Fruit fly (Drosophila melanogaster) whole organism, adult: ENCODE measurements around the gene CG11373.

Source experiments
- CG11617 ChIP-seq: fragments of 200-800 bp; sonication (Bioruptor generic); optimal IDR thresholded peaks from 2 replicates; lab custom pipeline; 2017; ENCODE audit warnings: mild to moderate bottlenecking, missing biosample characterization, missing genetic modification reagents, missing genetic modification characterization
- CG12768 ChIP-seq: fragments of 200-800 bp; sonication (Bioruptor generic); optimal IDR thresholded peaks from 2 replicates; lab custom pipeline; 2017; ENCODE audit warnings: missing biosample characterization, missing genetic modification characterization, mild to moderate bottlenecking, moderate library complexity, missing genetic modification reagents
- CG14711 ChIP-seq: fragments of 200-800 bp; sonication (Bioruptor generic); optimal IDR thresholded peaks from 2 replicates; lab custom pipeline; 2018; ENCODE audit warnings: missing biosample characterization, mild to moderate bottlenecking, missing genetic modification characterization, moderate library complexity
- CG1620 ChIP-seq: fragments of 200-800 bp; sonication (Bioruptor generic); optimal IDR thresholded peaks from 2 replicates; lab custom pipeline; 2016; ENCODE audit warnings: missing biosample characterization, missing genetic modification characterization
- CG33017 ChIP-seq: fragments of 200-800 bp; sonication (Bioruptor generic); optimal IDR thresholded peaks from 2 replicates; lab custom pipeline; 2018; ENCODE audit warnings: missing biosample characterization, mild to moderate bottlenecking, missing genetic modification characterization, moderate library complexity
- CG5204 ChIP-seq: fragments of 200-800 bp; sonication (Bioruptor generic); optimal IDR thresholded peaks from 2 replicates; lab custom pipeline; 2016; ENCODE audit warnings: missing biosample characterization, missing genetic modification characterization
- CG7045 ChIP-seq: fragments of 200-800 bp; sonication (Bioruptor generic); optimal IDR thresholded peaks from 2 replicates; lab custom pipeline; 2017; ENCODE audit warnings: missing biosample characterization, mild to moderate bottlenecking, missing genetic modification characterization
- CG7101 ChIP-seq: fragments of 200-800 bp; sonication (Bioruptor generic); optimal IDR thresholded peaks from 2 replicates; lab custom pipeline; 2018; ENCODE audit warnings: missing biosample characterization, mild to moderate bottlenecking, missing genetic modification characterization, moderate library complexity
- Clk ChIP-seq: fragments of 200-800 bp; sonication (Bioruptor generic); optimal IDR thresholded peaks from 2 replicates; lab custom pipeline; 2017; ENCODE audit warnings: missing biosample characterization, missing genetic modification characterization
- Crg-1 ChIP-seq: fragments of 200-800 bp; sonication (Bioruptor generic); optimal IDR thresholded peaks from 2 replicates; lab custom pipeline; 2016; ENCODE audit warnings: missing biosample characterization, missing genetic modification characterization
- Hr96 ChIP-seq: fragments of 200-800 bp; sonication (Bioruptor generic); optimal IDR thresholded peaks from 2 replicates; lab custom pipeline; 2016; ENCODE audit warnings: missing biosample characterization, missing genetic modification characterization
- Mnt ChIP-seq: fragments of 200-800 bp; sonication (Bioruptor generic); optimal IDR thresholded peaks from 2 replicates; lab custom pipeline; 2016; ENCODE audit warnings: missing biosample characterization, mild to moderate bottlenecking, missing genetic modification characterization
- bab1 ChIP-seq: fragments of 200-800 bp; sonication (Bioruptor generic); optimal IDR thresholded peaks from 3 replicates; lab custom pipeline; 2019; ENCODE audit warnings: missing biosample characterization, mild to moderate bottlenecking, missing genetic modification characterization, moderate library complexity
- cic ChIP-seq: fragments of 200-800 bp; sonication (Bioruptor generic); optimal IDR thresholded peaks from 2 replicates; lab custom pipeline; 2017; ENCODE audit warnings: missing biosample characterization, mild to moderate bottlenecking, missing genetic modification characterization, moderate library complexity
- cnc ChIP-seq, 2 experiments: fragments of >200 bp; optimal IDR thresholded peaks; 2 replicates each; lab custom pipeline; 2017
- kay ChIP-seq: fragments of 200-800 bp; sonication (Bioruptor generic); peaks from one replicate; lab custom pipeline; 2016; ENCODE audit warnings: missing biosample characterization, missing genetic modification characterization, borderline replicate concordance
- ovo ChIP-seq: fragments of 200-800 bp; sonication (Bioruptor generic); optimal IDR thresholded peaks from 2 replicates; lab custom pipeline; 2016; ENCODE audit warnings: missing biosample characterization, missing genetic modification characterization
- pad ChIP-seq: fragments of 200-800 bp; sonication (Bioruptor generic); optimal IDR thresholded peaks from 3 replicates; lab custom pipeline; 2017; ENCODE audit warnings: missing biosample characterization, missing genetic modification characterization, mild to moderate bottlenecking, moderate library complexity, missing genetic modification reagents
- tj ChIP-seq: fragments of 200-800 bp; sonication (Bioruptor generic); optimal IDR thresholded peaks from 3 replicates; lab custom pipeline; 2017; ENCODE audit warnings: missing biosample characterization, mild to moderate bottlenecking, missing genetic modification characterization, moderate library complexity
- toe ChIP-seq: fragments of 200-800 bp; sonication (Bioruptor generic); optimal IDR thresholded peaks from 2 replicates; lab custom pipeline; 2016; ENCODE audit warnings: missing biosample characterization, missing genetic modification characterization

The CG11373 gene

DNA sequence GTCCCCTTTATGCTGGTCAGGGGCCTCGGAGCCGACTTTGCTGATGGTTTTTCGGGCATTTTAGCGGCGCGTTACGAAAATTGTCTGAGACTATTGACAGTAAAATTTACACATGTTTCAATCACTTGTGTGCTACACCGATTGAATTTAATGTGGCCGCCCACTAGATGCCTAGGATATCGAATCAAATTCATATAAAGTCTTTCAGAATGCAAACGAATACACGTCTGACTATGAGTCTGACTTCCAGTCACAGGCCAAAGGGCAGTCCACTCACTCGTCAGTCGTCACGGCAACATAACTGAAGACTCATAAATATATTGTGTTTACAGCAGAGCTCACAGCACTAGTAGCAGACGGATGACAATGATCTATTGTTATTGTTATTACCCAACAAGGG, at the start of gene CG11373:
Gene CG11373, minus strand, starts transcription at position 101 of the 400 bp plus-strand sequence.
- TF ChIP-seq cnc (optimal IDR thresholded peaks at IDR 0.05; lab: Kevin White, UChicago) (no peak), CG33017 (no peak), bab1 (no peak), CG11617 (GFP tag; lab: Kevin White, UChicago) (no peak), CG12768 (no peak), toe (no peak), cic (GFP tag; lab: Kevin White, UChicago) (no peak), ovo (GFP tag; lab: Kevin White, UChicago) (no peak), pad (GFP tag; lab: Kevin White, UChicago) (no peak)

DNA sequence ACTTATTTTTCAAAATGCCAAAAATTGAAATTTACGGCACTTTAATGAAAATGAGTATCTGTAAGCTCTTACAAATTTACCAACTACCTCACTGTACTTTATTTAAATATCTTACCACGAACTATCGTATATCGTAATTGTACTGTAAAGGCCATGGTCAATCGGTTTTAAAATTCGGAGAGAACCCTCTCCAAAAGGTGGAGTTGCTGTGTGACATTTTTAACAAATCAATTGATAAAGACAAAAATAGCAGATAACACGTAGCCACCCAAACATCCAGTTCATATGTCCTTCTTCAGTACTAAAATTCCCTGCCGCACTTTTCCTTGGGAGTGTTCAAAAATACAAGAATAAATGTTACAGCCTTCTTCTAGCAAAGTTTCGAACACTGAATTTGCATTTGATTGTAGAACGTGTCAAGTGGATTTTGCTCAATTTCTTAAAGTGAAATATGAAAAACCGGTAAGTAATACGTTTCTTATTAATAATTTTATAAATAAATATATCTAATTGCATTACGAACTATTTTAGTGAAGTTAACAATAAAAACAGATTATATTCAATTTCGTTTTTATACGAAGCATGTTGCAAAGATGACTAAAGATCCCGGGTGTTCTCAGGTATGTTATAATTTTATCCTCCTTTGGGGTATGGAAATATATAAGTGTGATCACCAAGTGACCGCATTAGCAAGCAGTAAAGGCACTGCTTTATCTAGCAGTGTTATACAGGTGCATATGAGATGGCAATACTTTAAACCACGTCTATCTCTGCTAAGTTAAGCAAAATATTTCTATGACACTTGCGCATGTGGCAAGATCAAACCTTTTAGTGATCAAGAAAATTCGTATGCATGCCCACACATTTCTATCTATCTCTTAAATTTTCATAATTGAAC, 49.0 kb upstream of the CG11373 start:
- TF ChIP-seq CG11617 (GFP tag; lab: Kevin White, UChicago) (no peak), CG1620 (no peak), CG5204 (GFP tag; lab: Kevin White, UChicago) (no peak), Mnt (no peak), CG33017 (no peak), cnc (optimal IDR thresholded peaks at IDR 0.05; lab: Kevin White, UChicago) (no peak), CG12768 (no peak), bab1 (no peak), toe (no peak), ovo (GFP tag; lab: Kevin White, UChicago) (no peak), Clk (GFP tag; lab: Kevin White, UChicago) (no peak), CG7045 (GFP tag; lab: Kevin White, UChicago) (no peak), CG7101 (tag; lab: Kevin White, UChicago) (no peak), cic (GFP tag; lab: Kevin White, UChicago) (no peak)

DNA sequence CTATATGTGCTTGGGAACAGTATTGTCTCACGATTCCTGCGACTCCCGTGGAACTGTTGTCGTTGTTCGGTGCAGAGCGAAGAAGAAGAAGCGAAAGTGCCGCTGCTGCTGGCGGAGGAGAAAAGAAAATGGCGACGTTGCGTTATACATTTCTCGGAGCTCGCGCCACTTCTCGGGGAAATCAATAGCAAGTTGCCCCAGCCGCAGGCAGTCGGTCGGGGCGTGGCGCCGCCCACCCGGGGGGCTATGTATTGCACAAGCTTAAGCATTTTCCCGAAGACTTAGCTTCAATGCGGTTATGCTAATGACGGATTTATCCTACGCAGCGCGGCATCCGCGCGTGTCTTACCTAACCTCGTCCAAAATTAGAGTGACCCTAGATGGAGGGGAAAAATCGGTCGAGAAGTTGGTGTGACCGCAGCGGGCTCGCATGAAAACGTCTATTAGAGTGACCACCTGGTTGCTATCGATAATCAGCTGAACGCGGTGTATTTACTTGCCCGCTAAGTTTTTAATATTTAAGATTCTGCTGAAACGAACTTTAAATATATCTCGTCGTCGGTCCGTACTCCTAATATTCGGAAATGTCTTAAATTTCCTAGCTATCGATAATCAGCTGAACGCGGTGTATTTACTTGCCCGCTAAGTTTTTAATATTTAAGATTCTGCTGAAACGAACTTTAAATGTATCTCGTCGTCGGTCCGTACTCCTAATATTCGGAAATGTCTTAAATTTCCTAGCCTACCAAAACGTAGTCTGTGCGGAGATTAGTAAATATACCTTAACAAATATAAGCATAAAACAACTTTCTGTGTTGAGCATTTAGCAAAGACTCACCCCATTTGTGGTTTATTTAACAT, 47.6 kb upstream of the CG11373 start, which contains the start of gene Rm62:
Gene Rm62, minus strand, starts transcription at position 378 of the 861 bp plus-strand sequence.
- TF ChIP-seq CG1620 (no peak), tj (peak; percentile 9), cic (GFP tag; lab: Kevin White, UChicago) (no peak), Mnt (no peak), cnc (optimal IDR thresholded peaks at IDR 0.05; lab: Kevin White, UChicago) (no peak), Hr96 (GFP tag; lab: Kevin White, UChicago) (no peak), CG7045 (GFP tag; lab: Kevin White, UChicago) (no peak), Crg-1 (GFP tag; lab: Kevin White, UChicago) (no peak), CG33017 (no peak), CG14711 (no peak), toe (no peak), CG12768 (no peak), CG7101 (tag; lab: Kevin White, UChicago) (peak; percentile 39), Clk (GFP tag; lab: Kevin White, UChicago) (no peak), CG11617 (GFP tag; lab: Kevin White, UChicago) (peak; percentile 8), CG5204 (GFP tag; lab: Kevin White, UChicago) (no peak), bab1 (peak; percentile 45), ovo (GFP tag; lab: Kevin White, UChicago) (no peak), kay (GFP tag; lab: Kevin White, UChicago) (no peak), pad (GFP tag; lab: Kevin White, UChicago) (peak; percentile 97)

DNA sequence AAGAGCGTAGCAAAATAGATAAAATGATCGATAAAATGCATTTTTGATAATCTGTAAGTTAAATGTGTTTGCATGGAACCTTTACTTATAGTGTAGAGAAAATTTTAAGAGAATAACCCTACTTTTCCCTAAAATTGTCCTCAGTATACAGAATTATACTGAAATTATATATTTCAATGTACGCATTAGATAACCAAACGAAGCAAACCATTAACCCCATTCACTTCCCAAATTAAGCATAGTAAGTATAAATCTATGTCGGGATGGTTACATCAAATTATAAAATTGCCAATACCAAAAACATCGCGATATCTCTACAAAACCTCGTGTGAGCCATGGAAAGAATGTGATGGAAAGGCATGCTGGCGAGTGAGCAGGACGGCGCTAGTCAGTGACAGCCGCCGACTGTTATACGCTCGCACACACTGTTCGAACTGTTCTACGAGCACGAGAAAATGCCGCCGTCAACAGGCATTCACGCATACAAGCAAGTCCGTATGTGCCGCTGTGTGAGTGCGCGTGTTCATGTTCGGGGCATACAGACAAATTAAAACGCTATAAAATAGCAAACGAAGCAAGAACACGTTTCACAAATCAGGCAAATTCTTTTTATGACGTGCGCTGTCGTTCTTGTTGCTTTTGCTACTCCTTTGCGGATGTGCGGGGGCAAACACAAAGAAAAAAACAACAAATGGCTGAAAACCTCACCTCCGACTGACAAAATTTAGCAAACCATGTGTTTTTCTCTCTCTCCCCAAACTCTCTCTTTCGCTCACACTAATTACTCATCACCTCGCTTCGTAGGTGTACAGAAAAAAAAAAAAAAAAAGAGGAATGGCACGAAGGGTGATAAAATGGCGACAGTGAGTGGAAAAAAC, 46.6 kb upstream of the CG11373 start:
- TF ChIP-seq toe = no peak
- TF ChIP-seq CG7101 (tag; lab: Kevin White, UChicago) = peak; percentile 11
- no peak for TF ChIP-seq CG14711
- peak; percentile 97 for TF ChIP-seq tj
- TF ChIP-seq CG5204 (GFP tag; lab: Kevin White, UChicago) = peak; percentile 37
- peak; percentile 83 for TF ChIP-seq cic (GFP tag; lab: Kevin White, UChicago)
- TF ChIP-seq pad (GFP tag; lab: Kevin White, UChicago) = peak; percentile 57
- TF ChIP-seq Crg-1 (GFP tag; lab: Kevin White, UChicago) = no peak
- peak; percentile 99 for TF ChIP-seq Mnt
- no peak for TF ChIP-seq CG1620
- TF ChIP-seq Hr96 (GFP tag; lab: Kevin White, UChicago) = peak; percentile 32
- TF ChIP-seq CG12768 = no peak
- TF ChIP-seq CG33017 = no peak
- TF ChIP-seq bab1 = peak; percentile 27
- no peak for TF ChIP-seq cnc (optimal IDR thresholded peaks at IDR 0.05; lab: Kevin White, UChicago)
- TF ChIP-seq kay (GFP tag; lab: Kevin White, UChicago) = peak; percentile 91
- TF ChIP-seq CG7045 (GFP tag; lab: Kevin White, UChicago) = no peak
- no peak for TF ChIP-seq CG11617 (GFP tag; lab: Kevin White, UChicago)
- TF ChIP-seq ovo (GFP tag; lab: Kevin White, UChicago) = peak; percentile 11
- TF ChIP-seq Clk (GFP tag; lab: Kevin White, UChicago) = no peak

DNA sequence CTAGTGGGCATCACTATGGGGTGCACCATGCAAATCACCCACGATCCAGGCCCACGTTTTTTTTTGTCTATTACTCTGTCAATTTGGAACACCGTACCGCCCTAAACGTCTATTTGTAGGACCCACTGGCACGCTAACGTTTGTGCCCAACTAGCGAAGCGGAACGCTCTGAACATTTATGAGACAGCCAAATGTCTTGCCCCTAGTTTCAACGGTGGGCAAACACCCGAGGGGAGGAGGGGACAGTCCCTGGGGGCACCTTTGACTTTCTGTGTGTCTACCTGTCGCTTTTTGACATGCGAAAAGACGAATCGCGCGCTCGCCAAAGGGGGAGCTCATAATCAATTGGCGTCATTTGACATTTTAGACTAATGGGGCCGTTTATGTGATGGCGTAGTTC, 45.8 kb upstream of the CG11373 start:
- no peak for TF ChIP-seq CG12768
- TF ChIP-seq Mnt = no peak
- no peak for TF ChIP-seq CG33017
